Worm (Caenorhabditis elegans): Measurements from ENCODE around the gene C01G12.5.

ce11 chrII:14622758-14623157, 35.5 kb upstream of the C01G12.5 start, which contains the start of gene mltn-10:
- TF ChIP-seq unc-39 (tag; optimal IDR thresholded peaks at IDR 0.05), result no peak
- TF ChIP-seq nhr-11 (tag; optimal IDR thresholded peaks at IDR 0.05), result no peak
- no peak for TF ChIP-seq aly-2 (tag; optimal IDR thresholded peaks at IDR 0.05)
- no peak for TF ChIP-seq nhr-77 (tag; optimal IDR thresholded peaks at IDR 0.05)
- no peak for TF ChIP-seq pha-4 (tag; optimal IDR thresholded peaks at IDR 0.05)
- TF ChIP-seq elt-1 (tag; optimal IDR thresholded peaks at IDR 0.05), result no peak
- TF ChIP-seq ama-1 (optimal IDR thresholded peaks at IDR 0.05), result no peak
- no peak for TF ChIP-seq jun-1 (tag; optimal IDR thresholded peaks at IDR 0.05)
- TF ChIP-seq elt-3 (tag; optimal IDR thresholded peaks at IDR 0.05), result no peak
- TF ChIP-seq pqm-1 (tag; optimal IDR thresholded peaks at IDR 0.05), result no peak
- TF ChIP-seq tbx-2 (tag; optimal IDR thresholded peaks at IDR 0.05), result no peak
